Fruit fly (Drosophila melanogaster) ovary, adult (tissue): ENCODE data around the gene CG7483.

ENCODE experiments used
- CG17801 ChIP-seq: fragments of 200-800 bp; optimal IDR thresholded peaks from 2 replicates; lab custom pipeline; 2019; ENCODE audit warnings: missing biosample characterization, mild to moderate bottlenecking, missing genetic modification characterization, moderate library complexity; ENCODE audit not compliant: partially characterized antibody

The CG7483 gene

DNA sequence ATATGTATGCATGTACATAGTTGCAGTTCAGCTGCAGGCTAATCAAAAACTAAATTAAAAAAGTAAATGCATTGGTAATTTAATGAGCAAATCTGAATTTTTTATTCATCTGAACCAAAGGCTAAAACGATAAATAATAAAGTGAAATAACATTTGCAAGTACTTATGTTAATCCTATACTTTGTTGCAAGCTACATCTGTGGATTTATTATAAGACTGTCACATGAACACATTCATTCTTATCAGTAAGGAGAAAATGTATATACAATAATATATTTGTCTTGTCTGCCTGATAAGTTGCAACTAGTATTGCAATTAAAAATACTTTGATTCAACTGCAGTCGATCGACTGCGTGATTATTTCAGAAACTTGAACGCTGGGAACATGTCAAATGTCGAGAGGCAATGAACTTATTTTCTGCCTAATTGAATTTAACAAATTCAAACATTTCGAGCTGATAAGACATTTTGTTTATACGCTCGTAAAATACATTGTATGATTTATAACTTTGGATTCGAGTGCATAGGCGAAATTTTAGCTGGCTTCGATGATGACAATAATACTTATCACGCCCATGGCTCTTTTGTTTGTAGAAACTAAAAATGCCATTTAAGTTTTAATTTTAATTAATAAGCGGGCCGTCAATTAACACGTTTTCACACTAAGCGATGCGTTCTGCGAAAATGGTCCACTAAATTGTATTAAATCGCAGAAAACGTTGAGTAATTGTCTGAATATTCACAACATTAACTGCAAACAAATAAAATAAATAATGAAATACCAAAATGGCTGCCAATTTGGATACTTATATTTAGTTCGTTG lies 15.2 kb downstream of the CG7483 start:
- TF ChIP-seq CG17801: no peak

DNA sequence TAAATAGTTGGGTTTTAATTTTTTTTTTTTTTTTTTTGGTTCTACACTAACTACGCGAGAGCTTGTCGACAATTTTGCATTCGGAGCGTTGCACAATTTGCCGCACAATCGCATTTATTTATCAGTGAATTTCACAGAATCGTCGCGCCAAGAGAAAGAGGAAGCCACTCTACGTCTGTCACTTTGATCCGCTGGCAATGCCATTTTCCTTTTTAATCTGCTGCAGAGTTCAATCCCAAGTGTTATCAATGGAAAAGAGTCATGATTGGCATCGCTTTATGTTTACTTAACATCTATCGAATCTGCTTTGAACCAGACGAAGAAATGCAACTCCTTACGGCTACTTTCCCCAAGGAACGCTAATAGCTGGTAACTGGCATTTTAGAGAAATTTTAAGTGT lies 16.6 kb downstream of the CG7483 start:
- no peak for TF ChIP-seq CG17801

DNA sequence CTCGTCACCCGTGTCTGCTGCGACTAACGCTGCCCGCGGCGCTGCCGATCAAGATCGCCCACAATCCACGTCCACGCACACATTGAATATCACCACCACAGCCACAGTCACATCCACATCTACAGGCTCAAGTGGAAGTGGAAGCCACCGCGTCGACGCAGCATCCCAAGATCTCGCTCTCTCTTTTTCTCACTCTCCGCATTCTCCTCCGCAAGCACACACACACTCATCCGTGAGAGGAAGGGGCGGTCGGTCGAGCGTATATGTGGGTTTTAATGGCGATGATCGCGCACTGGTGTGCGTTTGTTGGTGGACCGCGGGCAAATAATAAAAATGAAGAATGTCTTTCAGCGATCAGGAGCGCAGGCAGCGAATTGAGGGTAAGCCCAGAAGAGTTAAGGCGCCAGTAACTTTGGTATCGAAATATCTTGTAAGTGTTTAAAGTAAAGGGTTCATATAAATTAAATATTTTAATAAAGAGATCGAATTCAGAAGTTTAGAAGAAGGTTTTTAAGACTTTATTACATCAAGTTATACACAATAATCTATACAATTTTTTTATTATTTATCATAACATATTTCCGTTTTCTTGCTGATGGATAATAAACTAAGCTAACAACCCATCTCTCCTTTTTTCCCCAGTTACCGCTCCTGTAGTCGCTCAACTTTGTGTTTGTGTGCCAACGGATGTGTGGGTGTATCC lies 20.9 kb downstream of the CG7483 start, which contains the start of gene Poxm:
Gene Poxm, minus strand, starts transcription at position 25 of the 703 bp plus-strand sequence.
- no peak for TF ChIP-seq CG17801

DNA sequence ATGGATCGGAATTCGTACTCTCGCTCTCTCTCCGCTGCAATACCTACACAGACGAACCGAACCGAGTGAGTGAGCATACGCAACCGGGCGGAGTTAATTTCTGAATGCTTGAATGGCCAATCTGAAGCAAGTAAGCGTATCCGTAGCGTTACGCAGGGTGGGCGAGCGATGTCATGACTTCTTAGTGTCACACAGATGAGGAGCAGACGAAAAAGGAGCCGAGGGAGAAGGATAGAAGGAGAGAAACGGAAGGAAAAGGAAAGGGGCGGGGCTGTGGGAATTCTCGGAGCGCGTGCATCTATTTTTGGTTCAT lies 21.4 kb downstream of the CG7483 start:
- TF ChIP-seq CG17801: no peak

DNA sequence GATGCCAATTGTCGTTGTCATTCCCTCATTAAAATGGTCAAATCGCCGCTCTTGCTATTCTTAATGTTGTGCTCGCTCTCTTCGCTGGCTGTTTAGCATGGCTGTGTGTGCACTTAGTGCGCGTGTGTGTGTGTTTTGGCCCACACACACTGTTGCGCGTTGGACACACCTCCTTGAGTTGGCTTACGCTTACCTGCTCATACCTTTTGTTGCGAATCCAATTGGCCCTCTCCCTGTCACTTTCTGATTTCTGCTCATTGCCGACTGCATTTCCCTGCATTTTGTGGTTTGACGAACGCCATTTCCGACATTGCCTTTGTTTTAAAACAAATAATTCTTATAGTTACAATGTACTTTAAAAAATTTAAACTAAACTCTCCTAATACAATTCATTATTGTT lies 22.0 kb downstream of the CG7483 start:
- no peak for TF ChIP-seq CG17801

DNA sequence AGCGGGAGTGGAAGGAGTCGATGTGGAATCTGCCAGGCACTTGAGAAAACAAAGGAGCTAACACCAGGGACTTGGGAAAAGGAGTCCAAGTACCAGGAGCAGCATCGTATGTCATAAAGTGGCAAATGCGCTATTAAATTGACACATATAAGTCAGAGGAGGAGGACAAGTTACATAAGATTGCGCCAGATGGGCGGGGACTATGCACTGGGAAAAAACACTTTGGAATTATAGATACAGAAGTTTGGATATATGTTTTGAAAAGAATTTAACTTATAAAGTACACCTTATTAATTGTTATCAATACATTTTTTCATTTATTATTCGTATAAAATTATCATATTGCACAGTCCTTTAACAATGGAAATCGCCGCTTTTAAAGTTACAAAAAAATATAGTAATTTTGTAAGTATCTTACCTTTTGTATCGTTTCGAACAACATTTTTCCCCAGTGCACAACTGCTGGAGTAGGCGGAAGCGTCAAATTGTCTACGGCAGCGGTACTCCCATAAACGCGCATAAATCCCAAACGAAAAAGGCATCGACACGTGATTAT lies 23.1 kb downstream of the CG7483 start:
- TF ChIP-seq CG17801: no peak

DNA sequence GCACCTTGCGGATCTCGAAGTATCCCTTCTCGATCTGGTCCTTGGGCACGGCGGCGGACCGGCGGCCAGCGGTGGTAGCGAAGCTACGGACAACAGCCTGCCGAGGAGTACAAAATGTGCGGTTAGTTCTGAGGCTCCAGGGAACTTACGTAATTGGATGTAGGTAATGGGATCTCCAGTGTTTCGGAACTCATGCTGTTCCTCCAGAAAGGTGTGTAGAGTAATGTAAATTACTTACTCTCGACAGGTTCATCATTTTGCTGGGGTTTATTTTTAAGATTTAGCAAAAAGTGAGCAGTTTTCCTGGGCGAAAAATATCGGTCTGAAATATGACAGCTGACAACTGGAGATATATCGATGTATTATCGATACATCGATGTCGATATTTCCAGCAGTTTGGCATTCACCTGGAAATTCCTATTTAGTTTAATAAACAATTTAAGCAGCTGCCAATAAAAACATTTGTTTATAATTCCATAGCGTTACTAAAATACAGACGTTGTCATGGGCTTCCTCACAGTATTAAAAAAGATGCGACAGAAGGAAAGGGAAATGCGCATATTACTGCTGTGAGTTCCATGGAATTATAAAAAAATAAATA lies 27.8 kb downstream of the CG7483 start, which contains the start of the genes COX7A and Arl2:
Gene COX7A, minus strand, starts transcription at position 369 of the 601 bp plus-strand sequence.
Gene Arl2, plus strand, starts transcription at position 426 of the 601 bp plus-strand sequence.
- TF ChIP-seq CG17801: peak; percentile 35

DNA sequence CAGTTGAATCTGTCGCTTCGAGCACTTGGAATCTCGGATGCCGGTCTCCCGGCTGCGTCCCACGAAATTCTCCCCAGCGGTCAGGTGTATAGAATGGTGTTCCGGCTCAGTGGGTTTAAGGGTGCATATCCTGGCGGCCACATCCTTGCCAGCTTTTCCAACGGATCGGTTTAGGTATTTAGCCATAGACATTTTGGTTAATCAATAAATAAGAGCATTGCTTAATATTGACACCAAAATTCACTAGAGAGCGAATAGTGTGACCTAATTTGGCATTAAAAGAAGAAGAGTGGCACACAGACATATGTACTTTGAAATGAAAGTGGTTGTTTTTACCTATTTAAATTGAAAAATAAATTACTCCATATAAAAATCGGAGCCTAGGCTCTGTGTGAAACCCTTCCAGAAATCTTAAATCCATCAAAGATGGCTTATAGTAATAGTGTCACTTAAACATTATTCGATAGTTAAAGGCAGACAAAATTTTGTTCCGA lies 30.3 kb downstream of the CG7483 start, which contains the start of the genes PNKP and COX7AL:
Gene PNKP, minus strand, starts transcription at position 266 of the 494 bp plus-strand sequence.
Gene COX7AL, plus strand, starts transcription at position 419 of the 494 bp plus-strand sequence.
- TF ChIP-seq CG17801: no peak

DNA sequence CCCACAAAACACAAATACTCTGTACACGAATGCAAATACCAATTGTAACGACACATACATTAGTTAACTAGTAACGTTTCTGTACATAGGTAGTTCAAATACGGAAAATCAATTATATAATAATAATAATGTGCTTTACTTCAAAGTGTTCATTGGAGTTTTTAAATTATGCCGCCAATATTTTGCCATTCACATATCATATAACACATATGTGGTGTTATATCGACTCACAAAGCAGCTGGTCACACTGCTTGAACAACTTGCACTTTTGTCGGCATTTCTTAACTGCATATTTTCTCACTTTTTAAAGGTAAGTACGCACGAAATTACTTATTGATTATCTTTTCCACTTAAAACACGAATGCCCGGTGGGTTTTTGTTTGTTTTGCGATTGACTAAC lies 31.2 kb downstream of the CG7483 start, which contains the start of gene DppIII:
Gene DppIII, plus strand, starts transcription at position 227 of the 400 bp plus-strand sequence.
- TF ChIP-seq CG17801: no peak

DNA sequence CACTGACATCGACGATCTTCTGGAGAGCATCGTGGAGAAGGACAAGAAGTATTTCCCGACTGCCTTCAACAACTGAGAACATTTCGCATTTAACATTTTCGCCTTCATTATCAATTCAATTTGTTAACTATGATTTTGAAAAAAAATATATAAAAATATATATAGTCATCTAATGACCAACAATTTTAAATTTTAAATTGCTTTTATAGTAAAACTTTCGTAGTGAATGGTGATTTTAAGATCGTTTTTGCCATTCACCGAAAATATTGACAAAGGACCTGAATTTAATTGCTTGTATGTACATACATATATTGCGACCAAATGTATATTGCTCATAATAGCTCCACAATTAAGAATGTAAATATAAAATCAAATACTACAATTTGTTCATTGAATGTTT lies 34.3 kb downstream of the CG7483 start, which contains the start of gene CG7352:
Gene CG7352, plus strand, starts transcription at position 301 of the 400 bp plus-strand sequence.
- TF ChIP-seq CG17801: no peak

DNA sequence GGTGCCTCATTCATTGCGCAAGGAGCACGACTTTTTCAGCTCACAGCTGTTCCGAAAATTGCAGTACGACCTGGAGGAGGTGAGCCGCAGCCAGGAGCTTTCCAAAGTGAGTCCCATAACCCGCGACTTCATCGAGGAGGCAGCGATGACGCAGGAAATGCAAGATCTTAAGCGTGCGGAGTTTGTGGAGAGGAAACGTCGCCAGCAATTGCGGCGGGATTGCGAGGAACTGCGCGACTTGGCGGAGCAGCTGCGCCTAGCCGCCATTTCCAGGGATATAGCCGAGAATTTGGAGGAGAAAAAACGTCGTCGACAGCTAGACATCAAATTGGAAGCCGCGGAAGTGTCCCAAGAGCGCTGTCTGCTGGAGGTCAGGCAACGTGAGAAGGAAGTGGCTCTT lies 34.8 kb downstream of the CG7483 start:
- TF ChIP-seq CG17801: no peak

DNA sequence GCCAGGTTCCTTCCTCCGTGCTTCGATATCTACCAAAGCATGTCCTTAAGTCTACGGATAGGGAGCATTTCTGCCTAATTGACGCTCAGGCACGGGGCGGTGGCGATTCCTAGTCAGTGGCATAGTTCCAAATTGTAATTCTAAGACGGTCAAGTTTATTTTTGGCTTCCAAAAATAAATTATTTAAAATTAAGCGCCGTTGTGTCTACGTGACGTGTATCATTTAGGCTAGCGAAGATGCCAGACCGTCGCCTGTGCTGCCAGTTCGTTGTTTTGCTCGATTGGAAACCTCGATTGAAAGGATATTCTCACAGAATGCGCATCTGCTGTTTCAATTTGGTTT lies 36.1 kb downstream of the CG7483 start:
- no peak for TF ChIP-seq CG17801

DNA sequence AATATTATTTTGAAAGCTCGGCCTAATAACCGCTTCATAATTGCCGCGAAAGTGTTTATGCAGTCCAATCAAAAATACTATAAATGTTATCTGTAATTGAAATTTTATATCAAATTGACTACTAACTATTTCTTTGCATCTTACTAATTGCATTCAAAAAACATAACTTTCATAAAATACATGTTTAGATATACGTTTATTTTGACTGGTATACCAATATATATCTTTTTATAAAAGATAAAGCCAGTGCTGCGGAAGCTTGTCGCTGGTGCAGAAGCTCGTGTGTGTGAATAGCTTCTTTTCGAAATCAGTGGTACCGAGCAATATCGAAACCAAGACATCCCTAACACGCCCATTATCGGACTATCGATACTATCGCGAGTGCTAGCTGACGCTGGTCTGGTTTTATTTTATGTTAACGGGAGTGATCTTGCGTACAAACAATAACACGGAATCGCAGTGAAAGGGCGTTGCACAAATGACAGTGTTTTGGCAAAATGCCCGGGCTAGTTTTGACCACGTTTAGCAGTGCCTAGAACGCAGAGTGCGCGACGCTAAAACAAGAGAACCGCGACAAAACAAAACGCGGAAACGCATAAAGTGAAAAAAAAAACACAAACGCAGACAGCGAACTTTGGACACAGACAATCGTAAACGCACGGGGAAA lies 36.6 kb downstream of the CG7483 start, which contains the start of gene Atg13:
Gene Atg13, plus strand, starts transcription at position 367 of the 667 bp plus-strand sequence.
- TF ChIP-seq CG17801: peak; percentile 69

DNA sequence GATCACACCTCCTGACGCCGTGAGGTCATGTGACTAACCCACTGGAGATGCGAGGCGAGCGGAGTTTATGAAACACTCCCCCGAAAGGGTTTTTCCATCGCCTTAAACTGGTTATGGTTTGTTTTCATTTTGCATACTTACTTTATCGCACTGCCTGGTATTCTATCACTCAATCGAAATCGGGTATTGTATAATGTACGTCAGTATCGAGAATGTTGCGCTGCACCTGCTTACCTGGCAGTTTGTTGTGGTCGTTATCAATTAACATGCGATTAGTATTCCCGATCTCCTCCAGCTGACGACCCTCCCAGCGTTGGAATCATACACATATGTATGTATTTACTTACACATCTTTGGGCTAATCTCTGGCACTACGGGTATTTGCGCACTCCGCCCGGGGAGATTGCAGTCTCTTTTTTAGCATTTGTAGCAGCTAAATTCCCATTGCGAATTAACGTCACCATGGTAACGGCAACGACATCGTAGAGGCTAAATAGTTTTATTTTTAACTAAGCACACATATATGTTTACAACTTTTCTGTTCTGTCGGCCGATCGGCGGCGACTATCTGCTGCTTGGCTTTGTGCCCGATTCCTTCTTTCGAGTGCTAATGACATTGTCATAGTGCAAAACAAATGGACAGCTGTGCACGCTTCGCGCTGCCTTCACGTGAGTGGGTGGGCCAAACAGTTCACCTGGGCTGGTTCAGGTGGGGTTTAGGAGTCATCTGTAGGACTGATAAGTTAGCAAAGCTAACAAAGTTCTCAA lies 40.1 kb downstream of the CG7483 start:
- TF ChIP-seq CG17801: no peak

DNA sequence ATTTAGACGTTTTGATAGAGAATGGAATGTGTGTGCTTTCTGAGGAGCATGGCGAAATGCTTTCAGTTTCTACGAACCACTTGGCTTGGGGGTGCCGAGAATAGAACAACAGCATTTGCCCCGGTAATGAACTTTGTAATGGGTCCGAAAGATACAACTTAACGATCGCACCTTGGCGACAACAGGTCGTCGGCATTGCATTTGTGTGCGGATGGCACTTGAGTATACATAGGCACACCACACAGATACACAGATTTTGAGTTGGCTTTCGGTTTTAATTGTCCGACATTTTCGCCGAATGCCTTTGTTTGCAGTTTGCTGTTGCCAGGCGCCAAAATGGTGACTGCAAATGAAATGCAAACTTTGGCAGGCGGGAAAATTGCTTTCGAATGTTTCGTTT lies 41.0 kb downstream of the CG7483 start:
- no peak for TF ChIP-seq CG17801
